Worm (Caenorhabditis elegans) whole organism, mixed stage, embryonic: Measurements from ENCODE around the gene lido-1.

Experiments used
- M03D4.4 ChIP-seq: sonication (generic microtip); optimal IDR thresholded peaks from 2 replicates; lab custom pipeline; 2017; ENCODE audit warnings: mild to moderate bottlenecking, missing genetic modification characterization, missing compliant biosample characterization
- bed-3 ChIP-seq: fragments of 200-800 bp; sonication (Bioruptor generic); optimal IDR thresholded peaks from 3 replicates; lab custom pipeline; 2018; ENCODE audit warnings: mild to moderate bottlenecking, missing genetic modification characterization, moderate library complexity, missing compliant biosample characterization
- ceh-39 ChIP-seq: fragments of 150-350 bp; optimal IDR thresholded peaks from 2 replicates; lab custom pipeline; 2014; ENCODE audit warnings: missing biosample characterization, missing genetic modification characterization
- ces-1 ChIP-seq: fragments of 150-350 bp; optimal IDR thresholded peaks from 2 replicates; lab custom pipeline; 2014; ENCODE audit warnings: missing biosample characterization, missing genetic modification reagents, missing genetic modification characterization
- drap-1 ChIP-seq: fragments of 200-800 bp; sonication (Bioruptor generic); optimal IDR thresholded peaks from 3 replicates; lab custom pipeline; 2018; ENCODE audit warnings: mild to moderate bottlenecking, missing genetic modification characterization, missing compliant biosample characterization
- elt-1 ChIP-seq: sonication (generic microtip); optimal IDR thresholded peaks from 2 replicates; lab custom pipeline; 2017; ENCODE audit warnings: missing genetic modification characterization, mild to moderate bottlenecking, missing compliant biosample characterization, antibody characterized with exemption, moderate library complexity, borderline replicate concordance; ENCODE audit not compliant: insufficient read depth
- elt-3 ChIP-seq: fragments of 150-350 bp; optimal IDR thresholded peaks from 2 replicates; lab custom pipeline; 2014; ENCODE audit warnings: missing biosample characterization, missing genetic modification characterization
- flh-1 ChIP-seq: fragments of 200-800 bp; sonication (Bioruptor generic); optimal IDR thresholded peaks from 2 replicates; lab custom pipeline; 2018; ENCODE audit warnings: mild to moderate bottlenecking, missing genetic modification characterization, moderate library complexity, missing compliant biosample characterization
- ham-2 ChIP-seq: fragments of 200-800 bp; sonication (Bioruptor generic); optimal IDR thresholded peaks from 2 replicates; lab custom pipeline; 2018; ENCODE audit warnings: mild to moderate bottlenecking, missing genetic modification characterization, missing compliant biosample characterization
- hlh-1 ChIP-seq: fragments of 150-350 bp; optimal IDR thresholded peaks from 2 replicates; lab custom pipeline; 2014; ENCODE audit warnings: missing biosample characterization, missing genetic modification reagents, missing genetic modification characterization
- lin-13 ChIP-seq: fragments of 150-350 bp; optimal IDR thresholded peaks from 2 replicates; lab custom pipeline; 2014; ENCODE audit warnings: missing biosample characterization, missing genetic modification characterization
- lin-32 ChIP-seq: fragments of 200-800 bp; sonication (Bioruptor generic); optimal IDR thresholded peaks from 2 replicates; lab custom pipeline; 2018; ENCODE audit warnings: mild to moderate bottlenecking, missing genetic modification characterization, missing compliant biosample characterization
- lsy-2 ChIP-seq: fragments of 150-350 bp; optimal IDR thresholded peaks from 2 replicates; lab custom pipeline; 2014; ENCODE audit warnings: missing biosample characterization, missing genetic modification characterization
- mab-5 ChIP-seq: fragments of 150-350 bp; optimal IDR thresholded peaks from 2 replicates; lab custom pipeline; 2014; ENCODE audit warnings: missing biosample characterization, missing genetic modification characterization
- mep-1 ChIP-seq: fragments of 150-350 bp; optimal IDR thresholded peaks from 2 replicates; lab custom pipeline; 2017; ENCODE audit warnings: missing biosample characterization, missing genetic modification reagents, missing genetic modification characterization, inconsistent platforms
- mls-2 ChIP-seq: sonication (generic microtip); optimal IDR thresholded peaks from 2 replicates; lab custom pipeline; 2016; ENCODE audit warnings: mild to moderate bottlenecking, missing genetic modification characterization, moderate library complexity, missing compliant biosample characterization
- nhr-12 ChIP-seq: fragments of 150-350 bp; optimal IDR thresholded peaks from 2 replicates; lab custom pipeline; 2014; ENCODE audit warnings: missing biosample characterization, missing genetic modification characterization
- nhr-2 ChIP-seq: fragments of 150-350 bp; optimal IDR thresholded peaks from 2 replicates; lab custom pipeline; 2014; ENCODE audit warnings: missing biosample characterization, missing genetic modification characterization
- nhr-28 ChIP-seq: fragments of 150-350 bp; optimal IDR thresholded peaks from 2 replicates; lab custom pipeline; 2014; ENCODE audit warnings: missing biosample characterization, missing genetic modification characterization
- nhr-76 ChIP-seq: sonication (generic microtip); optimal IDR thresholded peaks from 2 replicates; lab custom pipeline; 2017; ENCODE audit warnings: missing biosample characterization, missing genetic modification characterization
- pha-4 ChIP-seq: fragments of 150-350 bp; optimal IDR thresholded peaks from 2 replicates; lab custom pipeline; 2018; ENCODE audit warnings: missing biosample characterization, missing genetic modification reagents, missing genetic modification characterization
- sem-2 ChIP-seq: fragments of 200-800 bp; sonication (Bioruptor generic); optimal IDR thresholded peaks from 2 replicates; lab custom pipeline; 2018; ENCODE audit warnings: mild to moderate bottlenecking, missing genetic modification characterization, missing compliant biosample characterization
- sptf-1 ChIP-seq: sonication (generic microtip); optimal IDR thresholded peaks from 2 replicates; lab custom pipeline; 2017; ENCODE audit warnings: mild to moderate bottlenecking, missing genetic modification characterization, moderate library complexity, missing compliant biosample characterization
- unc-120 ChIP-seq: sonication (generic microtip); optimal IDR thresholded peaks from 2 replicates; lab custom pipeline; 2017; ENCODE audit warnings: missing genetic modification characterization, missing compliant biosample characterization; ENCODE audit not compliant: poor library complexity, severe bottlenecking
- unc-62 ChIP-seq: fragments of 150-350 bp; optimal IDR thresholded peaks from 2 replicates; lab custom pipeline; 2014; ENCODE audit warnings: missing biosample characterization, missing genetic modification reagents, missing genetic modification characterization
- zip-8 ChIP-seq: fragments of 150-350 bp; optimal IDR thresholded peaks from 2 replicates; lab custom pipeline; 2014; ENCODE audit warnings: missing biosample characterization, missing genetic modification characterization
- ztf-11 ChIP-seq: fragments of 150-350 bp; optimal IDR thresholded peaks from 2 replicates; lab custom pipeline; 2014; ENCODE audit warnings: missing biosample characterization, missing genetic modification characterization

Gene lido-1

DNA sequence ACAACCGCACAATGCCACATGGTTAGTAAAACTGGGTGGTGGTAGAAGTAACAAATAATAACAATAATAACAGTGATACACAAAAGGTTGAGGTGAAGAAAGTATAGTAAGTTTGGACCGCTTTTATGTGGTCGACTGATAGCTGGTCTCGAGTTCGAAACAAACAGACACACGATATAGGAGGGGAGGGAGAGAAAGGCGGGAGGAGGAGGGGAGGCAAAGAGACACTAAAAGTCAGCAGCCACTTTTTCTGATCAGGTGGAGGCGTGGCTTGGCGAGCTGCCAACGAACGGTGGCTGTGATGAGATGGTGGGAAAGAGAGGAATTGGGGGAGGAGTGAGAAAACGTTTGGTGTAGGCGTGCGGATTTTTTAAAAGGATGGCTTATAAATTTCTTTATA, 38.0 kb downstream of the lido-1 start:
- no peak for TF ChIP-seq nhr-76 (tag; lab: Kevin White, UChicago)
- no peak for TF ChIP-seq zip-8 (tag; lab: Kevin White, UChicago)
- no peak for TF ChIP-seq mep-1 (tag; lab: Kevin White, UChicago)
- no peak for TF ChIP-seq lsy-2 (tag; lab: Kevin White, UChicago)
- TF ChIP-seq elt-1 (tag; lab: Kevin White, UChicago): no peak
- TF ChIP-seq hlh-1 (tag; lab: Kevin White, UChicago): no peak
- TF ChIP-seq ztf-11: no peak
- TF ChIP-seq nhr-2 (tag; lab: Kevin White, UChicago): no peak

- TF ChIP-seq nhr-76 (tag; lab: Kevin White, UChicago) (no peak), drap-1 (no peak), flh-1 (GFP tag; lab: Kevin White, UChicago) (no peak), lin-32 (GFP tag; lab: Kevin White, UChicago) (no peak), ceh-39 (tag; lab: Kevin White, UChicago) (no peak), zip-8 (tag; lab: Kevin White, UChicago) (peak; percentile 41), bed-3 (GFP tag; lab: Kevin White, UChicago) (no peak)
Measured at ce11 chrX:17055836-17056783, 40.2 kb downstream of the lido-1 start.

DNA sequence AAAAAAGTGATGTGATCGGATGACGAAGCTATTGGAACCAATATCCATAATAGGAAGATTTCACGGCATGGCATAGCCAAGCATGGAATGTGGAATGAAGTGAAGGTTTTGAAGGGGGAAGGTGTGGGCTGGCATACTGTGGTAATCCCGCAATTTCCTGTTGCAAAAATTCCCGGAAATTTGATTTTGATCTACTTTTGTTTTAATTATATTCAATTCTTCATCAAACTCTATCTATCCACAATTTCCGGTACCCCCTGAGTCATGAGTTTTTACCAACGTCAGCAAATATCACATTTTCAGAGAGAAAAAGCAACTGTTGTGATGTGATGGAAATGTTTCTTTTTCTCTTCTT, 40.9 kb downstream of the lido-1 start, which contains the start of gene gcy-11:
Gene gcy-11 (minus strand): TSS at position 101 of the 355 bp plus-strand sequence.
- TF ChIP-seq M03D4.4 (no peak), hlh-1 (tag; lab: Kevin White, UChicago) (no peak), mls-2 (tag; lab: Kevin White, UChicago) (no peak), zip-8 (tag; lab: Kevin White, UChicago) (no peak), unc-62 (GFP tag; lab: Kevin White, UChicago) (no peak), ham-2 (no peak), flh-1 (GFP tag; lab: Kevin White, UChicago) (no peak), ces-1 (GFP tag; lab: Kevin White, UChicago) (no peak), elt-3 (no peak), pha-4 (tag; lab: Kevin White, UChicago) (no peak), lin-32 (GFP tag; lab: Kevin White, UChicago) (no peak), unc-120 (tag; lab: Kevin White, UChicago) (no peak), mab-5 (tag; lab: Kevin White, UChicago) (no peak), nhr-28 (tag; lab: Kevin White, UChicago) (no peak), sem-2 (GFP tag; lab: Kevin White, UChicago) (no peak)

DNA sequence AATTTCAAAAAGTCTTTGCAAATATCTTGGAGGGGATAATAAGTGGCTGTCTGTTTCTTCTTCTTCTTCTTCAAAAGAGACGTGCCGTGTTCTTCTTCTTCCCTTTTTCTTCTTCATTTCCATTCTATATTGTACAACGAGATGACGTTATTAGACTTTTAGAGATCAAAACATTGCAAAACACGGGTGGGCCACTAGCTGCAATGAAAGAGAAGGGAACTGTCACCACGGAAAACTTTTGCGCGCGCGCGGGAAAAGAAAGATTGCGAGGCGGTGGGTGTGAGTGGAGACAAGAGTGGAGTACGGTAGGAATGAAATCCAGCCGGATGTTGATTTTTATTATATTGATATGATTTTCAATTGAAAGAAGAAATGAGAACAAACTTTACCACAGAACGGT, 42.2 kb downstream of the lido-1 start:
- no peak for TF ChIP-seq nhr-12
- no peak for TF ChIP-seq mep-1 (tag; lab: Kevin White, UChicago)
- TF ChIP-seq elt-1 (tag; lab: Kevin White, UChicago): no peak
- TF ChIP-seq flh-1 (GFP tag; lab: Kevin White, UChicago): no peak
- no peak for TF ChIP-seq nhr-76 (tag; lab: Kevin White, UChicago)
- TF ChIP-seq bed-3 (GFP tag; lab: Kevin White, UChicago): no peak
- TF ChIP-seq sptf-1 (tag; lab: Kevin White, UChicago): no peak
- no peak for TF ChIP-seq ceh-39 (tag; lab: Kevin White, UChicago)
- TF ChIP-seq drap-1: no peak
- no peak for TF ChIP-seq lsy-2 (tag; lab: Kevin White, UChicago)
- no peak for TF ChIP-seq pha-4 (tag; lab: Kevin White, UChicago)

- no peak for TF ChIP-seq M03D4.4
- TF ChIP-seq lin-13 (tag; lab: Kevin White, UChicago): no peak
- TF ChIP-seq flh-1 (GFP tag; lab: Kevin White, UChicago): no peak
Measured at ce11 chrX:17045529-17045928, 50.8 kb downstream of the lido-1 start, which contains the start of gene C30G4.2. Gene C30G4.2 (minus strand): TSS chrX:17045629.
